Worm (Caenorhabditis elegans): ENCODE results near the gene Y37D8A.6.

Gene Y37D8A.6

ce11 chrIII:12904987-12905541, 35.0 kb upstream of the Y37D8A.6 start, which contains the start of gene cox-5A (continued):
- TF ChIP-seq ceh-27 (GFP tag; optimal IDR thresholded peaks at IDR 0.05) = peak; percentile 99
- peak; percentile 85 for TF ChIP-seq snpc-4 (GFP tag; optimal IDR thresholded peaks at IDR 0.05)
- TF ChIP-seq snpc-4 (tag; optimal IDR thresholded peaks at IDR 0.05) = peak; percentile 91 to 94 (median 94)
- peak; percentile 91 for TF ChIP-seq sea-2 (GFP tag; IDR thresholded peaks at IDR 0.05)
- TF ChIP-seq ztf-6 (GFP tag; IDR thresholded peaks at IDR 0.05) = peak; percentile 89
- peak; percentile 87 for TF ChIP-seq ceh-79 (tag; optimal IDR thresholded peaks at IDR 0.05)
- TF ChIP-seq K12H6.12 (tag; optimal IDR thresholded peaks at IDR 0.05) = peak; percentile 98
- peak; percentile 92 for TF ChIP-seq egl-18 (GFP tag; IDR thresholded peaks at IDR 0.05)
- TF ChIP-seq C17E4.6 (GFP tag; IDR thresholded peaks at IDR 0.05) = peak; percentile 96
- TF ChIP-seq mel-28 (tag; optimal IDR thresholded peaks at IDR 0.05; ENCODE audit: borderline replicate concordance) = peak; percentile 90
- TF ChIP-seq nfya-2 (GFP tag; IDR thresholded peaks at IDR 0.05) = peak; percentile 85; the same call in 1 of the 2 replicates
- TF ChIP-seq attf-6 (GFP tag; IDR thresholded peaks at IDR 0.05) = peak; percentile 80
- TF ChIP-seq repo-1 (tag; optimal IDR thresholded peaks at IDR 0.05) = peak; percentile 99
- TF ChIP-seq ztf-28 (GFP tag; IDR thresholded peaks at IDR 0.05) = peak; percentile 74
- peak; percentile 20 for TF ChIP-seq mes-4 (tag; optimal IDR thresholded peaks at IDR 0.05)
- peak; percentile 98 for TF ChIP-seq rcor-1 (GFP tag; IDR thresholded peaks at IDR 0.05)
- peak; percentile 92 for TF ChIP-seq dpff-1 (tag; optimal IDR thresholded peaks at IDR 0.05)
- peak; percentile 26 for TF ChIP-seq B0261.1 (tag; optimal IDR thresholded peaks at IDR 0.05)
- peak; percentile 94 for TF ChIP-seq efl-1 (GFP tag; optimal IDR thresholded peaks at IDR 0.05)
- TF ChIP-seq ceh-91 (GFP tag; IDR thresholded peaks at IDR 0.05) = peak; percentile 90
- TF ChIP-seq F57A8.1 (GFP tag; optimal IDR thresholded peaks at IDR 0.05) = no peak
- TF ChIP-seq nhr-90 (tag; optimal IDR thresholded peaks at IDR 0.05) = peak; percentile 79
- peak; percentile 87 for TF ChIP-seq B0019.2 (GFP tag; conservative IDR thresholded peaks at IDR 0.05)
- TF ChIP-seq B0336.3 (GFP tag; IDR thresholded peaks at IDR 0.05) = peak; percentile 99
- peak; percentile 95 for TF ChIP-seq madf-10 (tag; optimal IDR thresholded peaks at IDR 0.05)
- TF ChIP-seq F55B11.4 (tag; optimal IDR thresholded peaks at IDR 0.05; ENCODE audit: borderline replicate concordance, insufficient read depth) = no peak
- peak; percentile 90 for TF ChIP-seq F10E7.11 (tag; optimal IDR thresholded peaks at IDR 0.05)
- TF ChIP-seq ceh-100 (GFP tag; IDR thresholded peaks at IDR 0.05) = peak; percentile 92
- peak; percentile 91 for TF ChIP-seq nhr-80 (tag; optimal IDR thresholded peaks at IDR 0.05)
- TF ChIP-seq madf-8 (GFP tag; conservative IDR thresholded peaks at IDR 0.05) = peak; percentile 87
- peak; percentile 88 for TF ChIP-seq F52B5.7 (tag; optimal IDR thresholded peaks at IDR 0.05)
- TF ChIP-seq tlf-1 (GFP tag; optimal IDR thresholded peaks at IDR 0.05) = peak; percentile 99
- peak; percentile 98 for TF ChIP-seq ztf-26 (tag; optimal IDR thresholded peaks at IDR 0.05)
- TF ChIP-seq snpc-3.4 (tag; optimal IDR thresholded peaks at IDR 0.05) = peak; percentile 98
- no peak for TF ChIP-seq nhr-179 (tag; optimal IDR thresholded peaks at IDR 0.05)
- peak; percentile 99 for TF ChIP-seq dox-1 (GFP tag; IDR thresholded peaks at IDR 0.05)
- TF ChIP-seq cebp-1 (GFP tag; IDR thresholded peaks at IDR 0.05) = peak; percentile 75
- TF ChIP-seq cebp-1 (tag; optimal IDR thresholded peaks at IDR 0.05) = peak; percentile 96
- TF ChIP-seq rec-8 (tag; optimal IDR thresholded peaks at IDR 0.05) = peak in 1 of 2 experiments; percentile 35
- peak; percentile 98 for TF ChIP-seq somi-1 (GFP tag; optimal IDR thresholded peaks at IDR 0.05)
- TF ChIP-seq F22D6.2 (tag; optimal IDR thresholded peaks at IDR 0.05) = peak; percentile 93
- TF ChIP-seq lir-1 (GFP tag; conservative IDR thresholded peaks at IDR 0.05) = peak; percentile 96
- TF ChIP-seq athp-1 (tag; optimal IDR thresholded peaks at IDR 0.05) = peak; percentile 98
- peak; percentile 62 for TF ChIP-seq die-1 (tag; optimal IDR thresholded peaks at IDR 0.05)

All from whole organism, young adult.